Fruit fly (Drosophila melanogaster) whole organism, embryonic: ENCODE data around the gene Paics.

ENCODE experiments used
- Asciz ChIP-seq: fragments of 200-800 bp; sonication (Bioruptor generic); optimal IDR thresholded peaks from 2 replicates; lab custom pipeline; 2017; ENCODE audit warnings: missing biosample characterization, mild to moderate bottlenecking, missing genetic modification characterization, missing genetic modification reagents
- BEAF-32 ChIP-seq: fragments of 200-800 bp; sonication (Bioruptor generic); optimal IDR thresholded peaks from 3 replicates; lab custom pipeline; 2017; ENCODE audit warnings: missing biosample characterization, missing genetic modification characterization, mild to moderate bottlenecking, moderate library complexity, missing genetic modification reagents
- CG10654 ChIP-seq: fragments of 200-800 bp; sonication (Bioruptor generic); optimal IDR thresholded peaks from 2 replicates; lab custom pipeline; 2016; ENCODE audit warnings: missing biosample characterization, missing genetic modification characterization
- CG11504 ChIP-seq: fragments of 200-800 bp; sonication (Bioruptor generic); optimal IDR thresholded peaks from 3 replicates; lab custom pipeline; 2019; ENCODE audit warnings: missing biosample characterization, mild to moderate bottlenecking, missing genetic modification characterization, moderate library complexity
- CG14050 ChIP-seq: fragments of 200-800 bp; sonication (Bioruptor generic); IDR thresholded peaks from 3 replicates; pipeline ENCODE4 v1.3.6; 2022; ENCODE audit warnings: missing biosample characterization, missing genetic modification characterization
- CG14441 ChIP-seq: fragments of 200-800 bp; sonication (Bioruptor generic); IDR thresholded peaks from 2 replicates; pipeline ENCODE4 v1.3.6; 2022; ENCODE audit warnings: missing biosample characterization, missing genetic modification characterization
- CG18262 ChIP-seq: fragments of 200-800 bp; optimal IDR thresholded peaks from 3 replicates; lab custom pipeline; 2019; ENCODE audit warnings: missing biosample characterization, mild to moderate bottlenecking, missing genetic modification characterization, moderate library complexity
- CG1832 ChIP-seq: fragments of 200-800 bp; sonication (Bioruptor generic); optimal IDR thresholded peaks from 2 replicates; lab custom pipeline; 2017; ENCODE audit warnings: missing biosample characterization, mild to moderate bottlenecking, missing genetic modification characterization, inconsistent platforms
- CG18476 ChIP-seq: fragments of 200-800 bp; sonication (Bioruptor generic); optimal IDR thresholded peaks from 2 replicates; lab custom pipeline; 2016; ENCODE audit warnings: missing biosample characterization, mild to moderate bottlenecking, missing genetic modification characterization
- CG18619 ChIP-seq: fragments of 200-800 bp; sonication (Bioruptor generic); optimal IDR thresholded peaks from 3 replicates; lab custom pipeline; 2017; ENCODE audit warnings: missing biosample characterization, mild to moderate bottlenecking, missing genetic modification characterization
- CG2678 ChIP-seq: fragments of 200-800 bp; sonication (Bioruptor generic); optimal IDR thresholded peaks from 3 replicates; lab custom pipeline; 2019; ENCODE audit warnings: missing biosample characterization, mild to moderate bottlenecking, missing genetic modification characterization, moderate library complexity
- CG30020 ChIP-seq: fragments of 200-800 bp; optimal IDR thresholded peaks from 2 replicates; lab custom pipeline; 2019; ENCODE audit warnings: missing biosample characterization, mild to moderate bottlenecking, missing genetic modification characterization, moderate library complexity
- CG34376 ChIP-seq: fragments of 200-800 bp; sonication (Bioruptor generic); optimal IDR thresholded peaks from 2 replicates; lab custom pipeline; 2018; ENCODE audit warnings: missing biosample characterization, mild to moderate bottlenecking, missing genetic modification characterization
- CG3838 ChIP-seq: fragments of 200-800 bp; sonication (Bioruptor generic); optimal IDR thresholded peaks from 3 replicates; lab custom pipeline; 2016; ENCODE audit warnings: missing biosample characterization, missing genetic modification characterization
- CG43689 ChIP-seq: fragments of 200-800 bp; sonication (Bioruptor generic); IDR thresholded peaks from 2 replicates; pipeline ENCODE4 v1.3.6; 2022; ENCODE audit warnings: missing biosample characterization, missing genetic modification characterization
- CG7556 ChIP-seq: fragments of 200-800 bp; sonication (Bioruptor generic); optimal IDR thresholded peaks from 2 replicates; lab custom pipeline; 2017; ENCODE audit warnings: missing biosample characterization, mild to moderate bottlenecking, missing genetic modification characterization
- CG9215 ChIP-seq: fragments of 200-800 bp; sonication (Bioruptor generic); IDR thresholded peaks from 2 replicates; pipeline ENCODE4 v1.3.6; 2022; ENCODE audit warnings: missing biosample characterization, missing genetic modification characterization
- CG9437 ChIP-seq: fragments of 200-800 bp; sonication (Bioruptor generic); optimal IDR thresholded peaks from 2 replicates; lab custom pipeline; 2018; ENCODE audit warnings: missing biosample characterization, mild to moderate bottlenecking, missing genetic modification characterization
- CoRest ChIP-seq: fragments of 200-800 bp; sonication (Bioruptor generic); optimal IDR thresholded peaks from 3 replicates; lab custom pipeline; 2018; ENCODE audit warnings: missing biosample characterization, mild to moderate bottlenecking, missing genetic modification characterization, moderate library complexity
- Dfd ChIP-seq, 2 experiments: fragments of >200 bp; optimal IDR thresholded peaks; 2 replicates each; lab custom pipeline; 2017; ENCODE audit warnings: missing biosample characterization in 2 of 2, missing genetic modification characterization in 2 of 2
- Dll ChIP-seq: fragments of 200-800 bp; sonication (Bioruptor generic); IDR thresholded peaks from 4 replicates; pipeline ENCODE4 v1.3.6; 2022; ENCODE audit warnings: missing biosample characterization, missing genetic modification characterization; ENCODE audit not compliant: partially characterized antibody
- Drgx ChIP-seq: fragments of 200-800 bp; sonication (Bioruptor generic); IDR thresholded peaks from 2 replicates; pipeline ENCODE4 v1.3.6; 2022; ENCODE audit warnings: missing biosample characterization, missing genetic modification characterization
- Ets65A ChIP-seq: fragments of 200-800 bp; sonication (Bioruptor generic); peaks from one replicate; lab custom pipeline; 2016; ENCODE audit warnings: missing biosample characterization, missing genetic modification characterization
- HLH4C ChIP-seq: fragments of 200-800 bp; sonication (Bioruptor generic); IDR thresholded peaks from 3 replicates; pipeline ENCODE4 v1.3.6; 2022; ENCODE audit warnings: missing biosample characterization, missing genetic modification characterization; ENCODE audit not compliant: partially characterized antibody
- Jarid2 ChIP-seq: fragments of 200-800 bp; sonication (Bioruptor generic); optimal IDR thresholded peaks from 3 replicates; lab custom pipeline; 2017; ENCODE audit warnings: mild to moderate bottlenecking, missing biosample characterization, missing genetic modification reagents, missing genetic modification characterization
- NK7.1 ChIP-seq: fragments of 200-800 bp; sonication (Bioruptor generic); optimal IDR thresholded peaks from 3 replicates; lab custom pipeline; 2016; ENCODE audit warnings: missing biosample characterization, missing genetic modification characterization
- Neu2 ChIP-seq: fragments of 200-800 bp; sonication (Bioruptor generic); optimal IDR thresholded peaks from 3 replicates; lab custom pipeline; 2016; ENCODE audit warnings: missing biosample characterization, missing genetic modification characterization, borderline replicate concordance
- Sox100B ChIP-seq: fragments of 200-800 bp; sonication (Bioruptor generic); optimal IDR thresholded peaks from 3 replicates; lab custom pipeline; 2018; ENCODE audit warnings: missing biosample characterization, mild to moderate bottlenecking, missing genetic modification characterization
- Taf1 ChIP-seq: fragments of 200-800 bp; sonication (Bioruptor generic); IDR thresholded peaks from 2 replicates; pipeline ENCODE4 v1.3.6; 2022; ENCODE audit warnings: missing biosample characterization, missing genetic modification characterization
- Xbp1 ChIP-seq: fragments of 200-800 bp; sonication (Bioruptor generic); optimal IDR thresholded peaks from 3 replicates; lab custom pipeline; 2016; ENCODE audit warnings: missing biosample characterization, mild to moderate bottlenecking, missing genetic modification characterization
- Xrp1 ChIP-seq: fragments of 200-800 bp; sonication (Bioruptor generic); IDR thresholded peaks from 2 replicates; pipeline ENCODE4 v1.3.6; 2022; ENCODE audit warnings: missing biosample characterization, missing genetic modification characterization
- bsh ChIP-seq, 2 experiments: fragments of 200-800 bp; sonication (Bioruptor generic); optimal IDR thresholded peaks; 2 replicates each; lab custom pipeline; 2017 to 2018; ENCODE audit warnings: mild to moderate bottlenecking in 2 of 2, missing biosample characterization in 2 of 2, missing genetic modification characterization in 2 of 2, moderate library complexity in 1 of 2
- dmrt11E ChIP-seq: fragments of 200-800 bp; sonication (Bioruptor generic); optimal IDR thresholded peaks from 3 replicates; lab custom pipeline; 2018; ENCODE audit warnings: missing biosample characterization, mild to moderate bottlenecking, missing genetic modification characterization, moderate library complexity
- dmrt99B ChIP-seq: fragments of 200-800 bp; sonication (Bioruptor generic); optimal IDR thresholded peaks from 2 replicates; lab custom pipeline; 2018; ENCODE audit warnings: missing biosample characterization, mild to moderate bottlenecking, missing genetic modification characterization, moderate library complexity
- eve ChIP-seq, 2 experiments: fragments of >200 bp; optimal IDR thresholded peaks; 2 replicates each; lab custom pipeline; 2017; ENCODE audit warnings: missing biosample characterization in 2 of 2, missing genetic modification characterization in 2 of 2
- gt ChIP-seq: fragments of 200-800 bp; sonication (Bioruptor generic); IDR thresholded peaks from 2 replicates; pipeline ENCODE4 v1.3.6; 2022; ENCODE audit warnings: missing biosample characterization, missing genetic modification characterization
- hkb ChIP-seq, 2 experiments: fragments of 200-800 bp in 1 of 2; fragments of >200 bp in 1 of 2; sonication (Bioruptor generic) in 1 of 2; IDR thresholded peaks in 1 of 2; optimal IDR thresholded peaks in 1 of 2; 2 replicates each; pipeline versions ENCODE4 v1.3.6 to Lab custom; 2017 to 2022; ENCODE audit warnings: missing biosample characterization in 1 of 2, missing genetic modification characterization in 1 of 2
- hth ChIP-seq: fragments of >200 bp; optimal IDR thresholded peaks from 2 replicates; lab custom pipeline; 2017; ENCODE audit warnings: inconsistent platforms
- kay ChIP-seq: fragments of 200-800 bp; sonication (Bioruptor generic); optimal IDR thresholded peaks from 2 replicates; lab custom pipeline; 2016; ENCODE audit warnings: missing biosample characterization, missing genetic modification characterization
- maf-S ChIP-seq: fragments of 200-800 bp; sonication (Bioruptor generic); optimal IDR thresholded peaks from 2 replicates; lab custom pipeline; 2016; ENCODE audit warnings: missing biosample characterization, missing genetic modification characterization
- nerfin-2 ChIP-seq: fragments of 200-800 bp; sonication (Bioruptor generic); IDR thresholded peaks from 2 replicates; pipeline ENCODE4 v1.3.6; 2022; ENCODE audit warnings: missing biosample characterization, missing genetic modification characterization; ENCODE audit not compliant: partially characterized antibody
- rib ChIP-seq: fragments of 200-800 bp; sonication (Bioruptor generic); IDR thresholded peaks from 2 replicates; pipeline ENCODE4 v1.3.6; 2022; ENCODE audit warnings: missing biosample characterization, missing genetic modification characterization
- row ChIP-seq: fragments of 200-800 bp; sonication (Bioruptor generic); IDR thresholded peaks from 3 replicates; pipeline ENCODE4 v1.3.6; 2022; ENCODE audit warnings: missing biosample characterization, missing genetic modification characterization
- scrt ChIP-seq: fragments of 200-800 bp; sonication (Bioruptor generic); optimal IDR thresholded peaks from 2 replicates; lab custom pipeline; 2018; ENCODE audit warnings: missing biosample characterization, mild to moderate bottlenecking, missing genetic modification characterization, moderate library complexity
- slbo ChIP-seq: fragments of 200-800 bp; sonication (Bioruptor generic); IDR thresholded peaks from 2 replicates; pipeline ENCODE4 v1.3.6; 2022; ENCODE audit warnings: missing biosample characterization, missing genetic modification characterization
- tna ChIP-seq: fragments of 200-800 bp; sonication (Bioruptor generic); IDR thresholded peaks from 2 replicates; pipeline ENCODE4 v1.3.6; 2022; ENCODE audit warnings: missing biosample characterization, missing genetic modification characterization; ENCODE audit not compliant: partially characterized antibody
- vfl ChIP-seq: fragments of 200-800 bp; sonication (Bioruptor generic); optimal IDR thresholded peaks from 2 replicates; lab custom pipeline; 2016; ENCODE audit warnings: missing biosample characterization, missing genetic modification characterization
- vvl ChIP-seq: fragments of 200-800 bp; sonication (Bioruptor generic); IDR thresholded peaks from 2 replicates; pipeline ENCODE4 v1.3.6; 2022; ENCODE audit warnings: missing biosample characterization, missing genetic modification characterization

Paics gene

dm6 chrX:12724287-12725186 is 35.9 kb downstream of the Paics start (continued):
- TF ChIP-seq CG34376 (GFP tag; lab: Kevin White, UChicago) (peak; percentile 13), dmrt11E (tag; lab: Kevin White, UChicago) (peak; percentile 28), CG30020 (tag; lab: Kevin White, UChicago) (no peak), NK7.1 (GFP tag; lab: Kevin White, UChicago) (no peak), rib (GFP tag; lab: Robert Waterston, UW) (peak; percentile 39; the same call in 1 of the 2 replicates), CG18476 (peak; percentile 30), CG1832 (GFP tag; lab: Kevin White, UChicago) (no peak), CG10654 (GFP tag; lab: Kevin White, UChicago) (no peak), tna (GFP tag; lab: Robert Waterston, UW) (no peak), row (GFP tag; lab: Robert Waterston, UW) (peak; percentile 11; the same call in 1 of the 3 replicates), CG9215 (GFP tag; lab: Robert Waterston, UW) (no peak), Sox100B (peak; percentile 47), CG18262 (tag; lab: Kevin White, UChicago) (peak; percentile 67), CG2678 (peak; percentile 41), bsh (GFP tag; optimal IDR thresholded peaks at IDR 0.05; lab: Kevin White, UChicago) (peak in 1 of 2 experiments; percentile 25), nerfin-2 (GFP tag; lab: Robert Waterston, UW) (no peak), CG14050 (GFP tag; lab: Robert Waterston, UW) (no peak), Xrp1 (GFP tag; lab: Robert Waterston, UW) (peak; percentile 38; the same call in 1 of the 2 replicates), slbo (GFP tag; lab: Robert Waterston, UW) (peak; percentile 30; the same call in 1 of the 2 replicates), BEAF-32 (GFP tag; lab: Kevin White, UChicago) (peak; percentile 4), CG7556 (GFP tag; lab: Kevin White, UChicago) (peak; percentile 64), Jarid2 (no peak), Taf1 (GFP tag; lab: Robert Waterston, UW) (no peak), CG18619 (GFP tag; lab: Kevin White, UChicago) (peak; percentile 18), CG14441 (GFP tag; lab: Robert Waterston, UW) (no peak), hth (lab: Kevin White, UChicago) (no peak), Neu2 (GFP tag; lab: Kevin White, UChicago) (no peak), Asciz (GFP tag; lab: Kevin White, UChicago) (peak; percentile 35), Drgx (GFP tag; lab: Robert Waterston, UW) (peak; percentile 45), Dll (GFP tag; lab: Robert Waterston, UW) (0 out of 4 replicates have a peak, but pooled peaks have one; percentile 26), scrt (no peak), CG9437 (GFP tag; lab: Kevin White, UChicago) (peak; percentile 52), vvl (GFP tag; lab: Robert Waterston, UW) (peak; percentile 8; the same call in 1 of the 2 replicates), CoRest (tag; lab: Kevin White, UChicago) (peak; percentile 47), eve (GFP tag; optimal IDR thresholded peaks at IDR 0.05; lab: Kevin White, UChicago) (peak in 1 of 2 experiments; percentile 86), kay (GFP tag; lab: Kevin White, UChicago) (peak; percentile 72), dmrt99B (tag; lab: Kevin White, UChicago) (peak; percentile 56), vfl (GFP tag; lab: Kevin White, UChicago) (no peak), Xbp1 (GFP tag; lab: Kevin White, UChicago) (no peak), CG43689 (GFP tag; lab: Robert Waterston, UW) (no peak), CG3838 (GFP tag; lab: Kevin White, UChicago) (no peak), Ets65A (GFP tag; lab: Kevin White, UChicago) (peak; percentile 50), gt (no peak), CG11504 (tag; lab: Kevin White, UChicago) (peak; percentile 69), hkb (optimal IDR thresholded peaks at IDR 0.05; lab: Kevin White, UChicago) (no peak), hkb (GFP tag; IDR thresholded peaks at IDR 0.05; lab: Robert Waterston, UW) (no peak), Dfd (GFP tag; optimal IDR thresholded peaks at IDR 0.05; lab: Kevin White, UChicago) (no peak), maf-S (GFP tag; lab: Kevin White, UChicago) (no peak), HLH4C (GFP tag; lab: Robert Waterston, UW) (no peak)
